Fruit fly (Drosophila melanogaster) whole organism, wandering third instar larva: ENCODE results near the gene CG2126.

Experiments
- Abd-B ChIP-seq: fragments of >200 bp; optimal IDR thresholded peaks from 2 replicates; lab custom pipeline; 2017; ENCODE audit warnings: missing biosample characterization, missing genetic modification characterization
- CG32264 ChIP-seq: fragments of 200-800 bp; sonication (Bioruptor generic); optimal IDR thresholded peaks from 2 replicates; lab custom pipeline; 2016; ENCODE audit warnings: missing biosample characterization, missing genetic modification characterization
- CG9705 ChIP-seq: fragments of 200-800 bp; sonication (Bioruptor generic); optimal IDR thresholded peaks from 2 replicates; lab custom pipeline; 2018; ENCODE audit warnings: missing biosample characterization, mild to moderate bottlenecking, missing genetic modification characterization
- CrebA ChIP-seq: fragments of 200-800 bp; sonication (Bioruptor generic); optimal IDR thresholded peaks from 2 replicates; lab custom pipeline; 2016; ENCODE audit warnings: missing biosample characterization, mild to moderate bottlenecking, missing genetic modification characterization, borderline replicate concordance
- Dfd ChIP-seq: fragments of >200 bp; optimal IDR thresholded peaks from 2 replicates; lab custom pipeline; 2017; ENCODE audit warnings: missing biosample characterization, missing genetic modification characterization
- Dif ChIP-seq: fragments of 200-275, 200-300 bp; sonication (Bioruptor generic); optimal IDR thresholded peaks from 2 replicates; lab custom pipeline; 2018; ENCODE audit warnings: missing biosample characterization, missing genetic modification characterization; ENCODE audit not compliant: partially characterized antibody
- HLH106 ChIP-seq: fragments of 200-800 bp; optimal IDR thresholded peaks from 3 replicates; lab custom pipeline; 2019; ENCODE audit warnings: missing biosample characterization, mild to moderate bottlenecking, missing genetic modification characterization, moderate library complexity
- Hnf4 ChIP-seq: fragments of 200-800 bp; sonication (Bioruptor generic); optimal IDR thresholded peaks from 2 replicates; lab custom pipeline; 2016; ENCODE audit warnings: missing biosample characterization, mild to moderate bottlenecking, missing genetic modification characterization
- Hr78 ChIP-seq: fragments of >200 bp; optimal IDR thresholded peaks from 2 replicates; lab custom pipeline; 2017; ENCODE audit warnings: missing biosample characterization, missing genetic modification characterization
- Hr83 ChIP-seq: fragments of 200-300 bp; sonication (Bioruptor generic); optimal IDR thresholded peaks from 2 replicates; lab custom pipeline; 2016; ENCODE audit warnings: missing biosample characterization, mild to moderate bottlenecking, missing genetic modification characterization, moderate library complexity; ENCODE audit not compliant: poor library complexity, severe bottlenecking
- Jra ChIP-seq: sonication (Bioruptor generic); optimal IDR thresholded peaks from 2 replicates; lab custom pipeline; 2016; ENCODE audit warnings: missing biosample characterization, missing genetic modification characterization
- Myc ChIP-seq: fragments of >200 bp; optimal IDR thresholded peaks from 2 replicates; lab custom pipeline; 2017
- N ChIP-seq: fragments of >200 bp; optimal IDR thresholded peaks from 2 replicates; lab custom pipeline; 2018; ENCODE audit warnings: missing biosample characterization, missing external identifiers, missing genetic modification characterization
- OdsH ChIP-seq: fragments of 200-800 bp; sonication (Bioruptor generic); optimal IDR thresholded peaks from 2 replicates; lab custom pipeline; 2016; ENCODE audit warnings: missing biosample characterization, mild to moderate bottlenecking, missing genetic modification characterization
- Rel ChIP-seq, 2 experiments: fragments of 200-800 bp; sonication (Bioruptor generic) in 1 of 2; optimal IDR thresholded peaks; 2 replicates in 1 of 2; 3 replicates in 1 of 2; lab custom pipeline; 2016 to 2019; ENCODE audit warnings: mild to moderate bottlenecking in 2 of 2, missing biosample characterization in 2 of 2, missing genetic modification characterization in 2 of 2, moderate library complexity in 1 of 2
- Sp1 ChIP-seq: fragments of 200-800 bp; sonication (Bioruptor generic); optimal IDR thresholded peaks from 3 replicates; lab custom pipeline; 2019; ENCODE audit warnings: missing biosample characterization, mild to moderate bottlenecking, missing genetic modification characterization, moderate library complexity
- br ChIP-seq: fragments of 200-800 bp; sonication (Bioruptor generic); optimal IDR thresholded peaks from 2 replicates; lab custom pipeline; 2016; ENCODE audit warnings: missing biosample characterization, missing genetic modification characterization
- brk ChIP-seq: fragments of 200-800 bp; sonication (Bioruptor generic); optimal IDR thresholded peaks from 2 replicates; lab custom pipeline; 2016; ENCODE audit warnings: missing biosample characterization, mild to moderate bottlenecking, missing genetic modification characterization
- dl ChIP-seq, 2 experiments: fragments of 175-275, 200-275 bp in 1 of 2; fragments of 200-275 bp in 1 of 2; sonication (Bioruptor generic); optimal IDR thresholded peaks; lab custom pipeline; 2018; ENCODE audit warnings: mild to moderate bottlenecking in 2 of 2, missing biosample characterization in 2 of 2, missing genetic modification characterization in 2 of 2, moderate library complexity in 2 of 2; ENCODE audit not compliant: partially characterized antibody in 2 of 2, insufficient read depth in 1 of 2
- dsf ChIP-seq: sonication (Bioruptor generic); optimal IDR thresholded peaks from 2 replicates; lab custom pipeline; 2016; ENCODE audit warnings: missing biosample characterization, missing genetic modification characterization, borderline replicate concordance
- ey ChIP-seq: fragments of 200-800 bp; sonication (Bioruptor generic); optimal IDR thresholded peaks from 2 replicates; lab custom pipeline; 2016; ENCODE audit warnings: missing biosample characterization, missing genetic modification characterization
- foxo ChIP-seq, 2 experiments: fragments of 200-800 bp; sonication (Bioruptor generic); optimal IDR thresholded peaks; 2 replicates in 1 of 2; 3 replicates in 1 of 2; lab custom pipeline; 2016 to 2017; ENCODE audit warnings: missing biosample characterization in 2 of 2, missing genetic modification characterization in 2 of 2
- fru ChIP-seq: fragments of 200-800 bp; sonication (Bioruptor generic); optimal IDR thresholded peaks from 3 replicates; lab custom pipeline; 2016; ENCODE audit warnings: missing biosample characterization, mild to moderate bottlenecking, missing genetic modification characterization
- h ChIP-seq: fragments of 200-800 bp; sonication (Bioruptor generic); optimal IDR thresholded peaks from 3 replicates; lab custom pipeline; 2016; ENCODE audit warnings: missing biosample characterization, mild to moderate bottlenecking, missing genetic modification characterization
- jim ChIP-seq: fragments of 175-275, 200-325 bp; sonication (Bioruptor generic); optimal IDR thresholded peaks from 2 replicates; lab custom pipeline; 2016; ENCODE audit warnings: missing biosample characterization, mild to moderate bottlenecking, missing genetic modification characterization
- lola ChIP-seq: fragments of >200 bp; optimal IDR thresholded peaks from 2 replicates; lab custom pipeline; 2017; ENCODE audit warnings: missing biosample characterization, missing genetic modification characterization
- pan ChIP-seq: fragments of >200 bp; optimal IDR thresholded peaks from 2 replicates; lab custom pipeline; 2017
- psq ChIP-seq: fragments of 200-800 bp; sonication (Bioruptor generic); optimal IDR thresholded peaks from 3 replicates; lab custom pipeline; 2017; ENCODE audit warnings: missing biosample characterization, mild to moderate bottlenecking, missing genetic modification characterization, moderate library complexity
- rgr ChIP-seq: fragments of 200-800 bp; sonication (Bioruptor generic); optimal IDR thresholded peaks from 3 replicates; lab custom pipeline; 2016; ENCODE audit warnings: missing biosample characterization, mild to moderate bottlenecking, missing genetic modification characterization
- sage ChIP-seq: fragments of 200-800 bp; sonication (Bioruptor generic); optimal IDR thresholded peaks from 2 replicates; lab custom pipeline; 2016; ENCODE audit warnings: missing biosample characterization, mild to moderate bottlenecking, missing genetic modification characterization
- sv ChIP-seq: fragments of 200-800 bp; sonication (Bioruptor generic); optimal IDR thresholded peaks from 3 replicates; lab custom pipeline; 2016; ENCODE audit warnings: missing biosample characterization, missing genetic modification characterization
- usp ChIP-seq: fragments of >200 bp; optimal IDR thresholded peaks from 2 replicates; lab custom pipeline; 2017; ENCODE audit warnings: missing biosample characterization, missing genetic modification characterization
- woc ChIP-seq: sonication (Bioruptor generic); optimal IDR thresholded peaks from 2 replicates; lab custom pipeline; 2016; ENCODE audit warnings: missing biosample characterization, mild to moderate bottlenecking, missing genetic modification characterization

Gene CG2126

dm6 chr3R:31744044-31744652 lies 32.3 kb downstream of the CG2126 start, which contains the start of gene CG1896:
Gene CG1896, plus strand, starts transcription at chr3R:31744282.
- TF ChIP-seq fru (GFP tag; lab: Kevin White, UChicago) (peak; percentile 54), h (GFP tag; lab: Kevin White, UChicago) (peak; percentile 65), foxo (GFP tag; optimal IDR thresholded peaks at IDR 0.05; lab: Kevin White, UChicago) (peak in 1 of 2 experiments; percentile 68), Myc (lab: Kevin White, UChicago) (peak; percentile 1), N (no peak), Hr83 (GFP tag; lab: Kevin White, UChicago) (peak; percentile 43), Sp1 (GFP tag; lab: Kevin White, UChicago) (peak; percentile 55), br (peak; percentile 54), sv (no peak), Hr78 (GFP tag; lab: Kevin White, UChicago) (no peak), Abd-B (GFP tag; lab: Kevin White, UChicago) (no peak), rgr (GFP tag; lab: Kevin White, UChicago) (peak; percentile 81), HLH106 (tag; lab: Kevin White, UChicago) (peak; percentile 42), Hnf4 (GFP tag; lab: Kevin White, UChicago) (peak; percentile 68), ey (GFP tag; lab: Kevin White, UChicago) (peak; percentile 42), psq (GFP tag; lab: Kevin White, UChicago) (peak; percentile 54), Jra (peak; percentile 0), OdsH (peak; percentile 71), woc (GFP tag; lab: Kevin White, UChicago) (peak; percentile 6)

DNA sequence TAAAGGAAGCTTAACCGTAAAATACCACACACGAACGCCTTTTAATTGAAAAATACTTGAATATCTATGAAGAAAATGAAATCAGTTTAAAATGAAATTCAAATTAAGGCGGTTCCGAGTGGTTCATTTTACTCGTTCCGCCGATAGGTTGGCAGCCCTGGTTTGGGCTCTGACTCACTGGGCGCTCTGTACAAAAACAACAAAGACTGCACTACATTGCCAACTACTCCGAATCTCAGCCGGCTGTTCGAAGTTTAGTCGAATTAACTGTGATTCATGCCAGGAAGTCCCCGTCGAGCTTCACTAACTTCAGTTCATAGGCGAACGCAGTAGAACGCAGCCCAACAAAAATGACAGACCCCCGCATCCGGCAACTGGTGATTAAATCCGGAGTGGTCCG lies 33.2 kb downstream of the CG2126 start, which contains the start of gene Tbca:
Gene Tbca, plus strand, starts transcription at position 212 of the 400 bp plus-strand sequence.
- TF ChIP-seq psq (GFP tag; lab: Kevin White, UChicago) (no peak), Myc (lab: Kevin White, UChicago) (peak; percentile 8), Rel (GFP tag; optimal IDR thresholded peaks at IDR 0.05; lab: Kevin White, UChicago) (no peak), Rel (tag; optimal IDR thresholded peaks at IDR 0.05; lab: Kevin White, UChicago) (peak; percentile 82), jim (GFP tag; lab: Kevin White, UChicago) (peak; percentile 35), Jra (peak; percentile 97), CrebA (GFP tag; lab: Kevin White, UChicago) (no peak)

DNA sequence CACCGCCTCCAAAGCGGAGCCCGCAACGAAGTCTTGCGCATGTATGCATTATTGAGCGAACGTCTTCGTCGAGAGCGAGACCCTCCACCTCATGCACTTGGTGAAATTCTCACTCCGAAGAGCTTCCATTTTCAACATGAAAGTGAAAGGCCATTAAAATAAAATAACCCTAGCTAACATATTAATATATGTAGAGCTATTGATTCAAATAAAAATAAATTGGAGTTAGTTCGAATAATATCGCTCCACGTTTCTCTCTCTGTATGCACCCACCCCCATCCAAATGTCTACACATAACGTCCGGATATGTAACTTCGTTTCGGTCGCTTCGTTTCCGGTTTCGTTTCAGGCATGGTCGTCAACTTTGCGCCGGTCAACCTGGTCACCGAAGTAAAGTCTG lies 35.2 kb downstream of the CG2126 start:
- TF ChIP-seq foxo (GFP tag; optimal IDR thresholded peaks at IDR 0.05; lab: Kevin White, UChicago) (peak in 1 of 2 experiments; percentile 26), h (GFP tag; lab: Kevin White, UChicago) (no peak)

- TF ChIP-seq Rel (GFP tag; optimal IDR thresholded peaks at IDR 0.05; lab: Kevin White, UChicago), result no peak
- TF ChIP-seq Rel (tag; optimal IDR thresholded peaks at IDR 0.05; lab: Kevin White, UChicago), result no peak
- no peak for TF ChIP-seq usp (GFP tag; lab: Kevin White, UChicago)
- TF ChIP-seq h (GFP tag; lab: Kevin White, UChicago), result no peak
- TF ChIP-seq brk (GFP tag; lab: Kevin White, UChicago), result no peak
- no peak for TF ChIP-seq Dfd
- no peak for TF ChIP-seq CG32264
- TF ChIP-seq OdsH, result no peak
- TF ChIP-seq Hr78 (GFP tag; lab: Kevin White, UChicago), result no peak
- TF ChIP-seq woc (GFP tag; lab: Kevin White, UChicago), result no peak
Measured at dm6 chr3R:31739067-31739786, 37.2 kb downstream of the CG2126 start.

dm6 chr3R:31738060-31738619 lies 38.3 kb downstream of the CG2126 start, which contains the start of gene eEF1alpha2:
Gene eEF1alpha2, plus strand, starts transcription at chr3R:31738468.
- TF ChIP-seq Rel (GFP tag; optimal IDR thresholded peaks at IDR 0.05; lab: Kevin White, UChicago) (no peak), Rel (tag; optimal IDR thresholded peaks at IDR 0.05; lab: Kevin White, UChicago) (no peak), h (GFP tag; lab: Kevin White, UChicago) (no peak), dl (GFP tag; optimal IDR thresholded peaks at IDR 0.05; lab: Kevin White, UChicago; ENCODE audit: insufficient read depth in 1 of 2, partially characterized antibody in 2 of 2) (no peak), dsf (GFP tag; lab: Kevin White, UChicago) (no peak), Dfd (no peak), sage (GFP tag; lab: Kevin White, UChicago) (no peak), ey (GFP tag; lab: Kevin White, UChicago) (no peak), usp (GFP tag; lab: Kevin White, UChicago) (no peak), Hnf4 (GFP tag; lab: Kevin White, UChicago) (no peak), Dif (GFP tag; lab: Kevin White, UChicago) (no peak), psq (GFP tag; lab: Kevin White, UChicago) (no peak), Sp1 (GFP tag; lab: Kevin White, UChicago) (no peak), CG9705 (no peak), pan (lab: Kevin White, UChicago) (no peak), Hr78 (GFP tag; lab: Kevin White, UChicago) (no peak), sv (no peak), Abd-B (GFP tag; lab: Kevin White, UChicago) (no peak), lola (GFP tag; lab: Kevin White, UChicago) (no peak), foxo (GFP tag; optimal IDR thresholded peaks at IDR 0.05; lab: Kevin White, UChicago) (no peak), Myc (lab: Kevin White, UChicago) (no peak)
- TF ChIP-seq, all 38 proteins: peak for 0
